Worm (Caenorhabditis elegans) whole organism, late embryonic: Measurements from ENCODE around the gene ZK1307.4.

Source experiments
- F13H6.1 ChIP-seq: sonication (generic microtip); optimal IDR thresholded peaks from 2 replicates; lab custom pipeline; 2016; ENCODE audit warnings: missing genetic modification characterization, missing compliant biosample characterization
- ahr-1 ChIP-seq: sonication (generic microtip); optimal IDR thresholded peaks from 2 replicates; lab custom pipeline; 2016; ENCODE audit warnings: missing genetic modification characterization, missing compliant biosample characterization
- pha-4 ChIP-seq: fragments of 150-350 bp; optimal IDR thresholded peaks from 2 replicates; lab custom pipeline; 2018; ENCODE audit warnings: missing biosample characterization, missing genetic modification reagents, missing genetic modification characterization

ce11 chrII:9695942-9696341 is 44.3 kb upstream of the ZK1307.4 start:
- TF ChIP-seq ahr-1 (no peak), F13H6.1 (tag; lab: Kevin White, UChicago) (no peak), pha-4 (tag; lab: Kevin White, UChicago) (no peak)
